Fruit fly (Drosophila melanogaster) whole organism, prepupa: Measurements from ENCODE around the gene eater.
A peak's percentile ranks its signal among the peaks of the same experiment; 100 is the strongest.

Experiments used
- CG10631 ChIP-seq: fragments of 200-800 bp; sonication (Bioruptor generic); optimal IDR thresholded peaks from 2 replicates; lab custom pipeline; 2016; ENCODE audit warnings: missing biosample characterization, missing genetic modification characterization
- CG10669 ChIP-seq: fragments of 200-800 bp; sonication (Bioruptor generic); optimal IDR thresholded peaks from 3 replicates; lab custom pipeline; 2018; ENCODE audit warnings: missing biosample characterization, mild to moderate bottlenecking, missing genetic modification characterization, moderate library complexity
- CG11902 ChIP-seq: fragments of 200-800 bp; sonication (Bioruptor generic); optimal IDR thresholded peaks from 3 replicates; lab custom pipeline; 2016; ENCODE audit warnings: missing biosample characterization, missing genetic modification characterization
- CG15336 ChIP-seq: fragments of 200-800 bp; sonication (Bioruptor generic); IDR thresholded peaks from 2 replicates; pipeline ENCODE4 v1.3.6; 2022; ENCODE audit warnings: missing biosample characterization, missing genetic modification characterization
- CG1621 ChIP-seq: fragments of 200-800 bp; sonication (Bioruptor generic); optimal IDR thresholded peaks from 3 replicates; lab custom pipeline; 2018; ENCODE audit warnings: missing biosample characterization, mild to moderate bottlenecking, missing genetic modification characterization
- CG16779 ChIP-seq: fragments of 200-800 bp; sonication (Bioruptor generic); optimal IDR thresholded peaks from 3 replicates; lab custom pipeline; 2017; ENCODE audit warnings: missing biosample characterization, mild to moderate bottlenecking, missing genetic modification characterization
- CG3032 ChIP-seq: fragments of 200-800 bp; optimal IDR thresholded peaks from 2 replicates; lab custom pipeline; 2019; ENCODE audit warnings: missing biosample characterization, mild to moderate bottlenecking, missing genetic modification characterization, moderate library complexity
- CG31627 ChIP-seq: fragments of 200-800 bp; sonication (Bioruptor generic); optimal IDR thresholded peaks from 3 replicates; lab custom pipeline; 2016; ENCODE audit warnings: missing biosample characterization, missing genetic modification characterization
- CG32006 ChIP-seq: fragments of 200-800 bp; sonication (Bioruptor generic); optimal IDR thresholded peaks from 3 replicates; lab custom pipeline; 2017; ENCODE audit warnings: missing biosample characterization, mild to moderate bottlenecking, missing genetic modification characterization
- CG4318 ChIP-seq: fragments of 200-800 bp; sonication (Bioruptor generic); optimal IDR thresholded peaks from 3 replicates; lab custom pipeline; 2017; ENCODE audit warnings: missing biosample characterization, mild to moderate bottlenecking, missing genetic modification characterization
- CG6163 ChIP-seq: fragments of 200-800 bp; sonication (Bioruptor generic); IDR thresholded peaks from 3 replicates; pipeline ENCODE4 v1.3.6; 2022; ENCODE audit warnings: missing biosample characterization, missing genetic modification characterization
- CG6276 ChIP-seq: fragments of 200-800 bp; sonication (Bioruptor generic); optimal IDR thresholded peaks from 2 replicates; lab custom pipeline; 2017; ENCODE audit warnings: missing biosample characterization, mild to moderate bottlenecking, missing genetic modification characterization
- CG6792 ChIP-seq: fragments of 200-800 bp; sonication (Bioruptor generic); optimal IDR thresholded peaks from 3 replicates; lab custom pipeline; 2016; ENCODE audit warnings: missing biosample characterization, missing genetic modification characterization
- CG6808 ChIP-seq: fragments of 200-800 bp; sonication (Bioruptor generic); optimal IDR thresholded peaks from 3 replicates; lab custom pipeline; 2017; ENCODE audit warnings: missing biosample characterization, missing genetic modification characterization, mild to moderate bottlenecking, moderate library complexity, missing genetic modification reagents
- CG7368 ChIP-seq: fragments of 200-800 bp; sonication (Bioruptor generic); optimal IDR thresholded peaks from 3 replicates; lab custom pipeline; 2016; ENCODE audit warnings: missing biosample characterization, missing genetic modification characterization
- CG8119 ChIP-seq: fragments of 200-800 bp; sonication (Bioruptor generic); IDR thresholded peaks from 3 replicates; pipeline ENCODE4 v1.3.6; 2022; ENCODE audit warnings: missing biosample characterization, missing genetic modification characterization
- Eip93F ChIP-seq: fragments of 200-800 bp; sonication (Bioruptor generic); optimal IDR thresholded peaks from 2 replicates; lab custom pipeline; 2016; ENCODE audit warnings: missing biosample characterization, mild to moderate bottlenecking, missing genetic modification characterization
- Ets21C ChIP-seq: fragments of 200-800 bp; sonication (Bioruptor generic); optimal IDR thresholded peaks from 3 replicates; lab custom pipeline; 2016; ENCODE audit warnings: missing biosample characterization, missing genetic modification characterization
- Gug ChIP-seq: fragments of 200-800 bp; sonication (Bioruptor generic); IDR thresholded peaks from 2 replicates; pipeline ENCODE4 v1.3.6; 2022; ENCODE audit warnings: missing biosample characterization, missing genetic modification characterization
- Hr38 ChIP-seq: sonication (Bioruptor generic); optimal IDR thresholded peaks from 2 replicates; lab custom pipeline; 2016; ENCODE audit warnings: missing biosample characterization, missing genetic modification characterization
- Hr4 ChIP-seq: fragments of 200-800 bp; sonication (Bioruptor generic); optimal IDR thresholded peaks from 3 replicates; lab custom pipeline; 2016; ENCODE audit warnings: missing biosample characterization, missing genetic modification characterization
- Met ChIP-seq: fragments of 200-800 bp; sonication (Bioruptor generic); optimal IDR thresholded peaks from 3 replicates; lab custom pipeline; 2016; ENCODE audit warnings: missing biosample characterization, missing genetic modification characterization
- OdsH ChIP-seq: fragments of 200-800 bp; sonication (Bioruptor generic); optimal IDR thresholded peaks from 3 replicates; lab custom pipeline; 2016; ENCODE audit warnings: missing biosample characterization, missing genetic modification characterization
- Sox102F ChIP-seq: fragments of 200-800 bp; sonication (Bioruptor generic); optimal IDR thresholded peaks from 2 replicates; lab custom pipeline; 2016; ENCODE audit warnings: missing biosample characterization, mild to moderate bottlenecking, missing genetic modification characterization
- achi ChIP-seq: fragments of 200-800 bp; sonication (Bioruptor generic); optimal IDR thresholded peaks from 3 replicates; lab custom pipeline; 2016; ENCODE audit warnings: missing biosample characterization, missing genetic modification characterization
- cyc ChIP-seq: fragments of 200-800 bp; sonication (Bioruptor generic); optimal IDR thresholded peaks from 3 replicates; lab custom pipeline; 2016; ENCODE audit warnings: missing biosample characterization, missing genetic modification characterization
- dac ChIP-seq: fragments of 200-800 bp; sonication (Bioruptor generic); optimal IDR thresholded peaks from 2 replicates; lab custom pipeline; 2017; ENCODE audit warnings: missing biosample characterization, mild to moderate bottlenecking, missing genetic modification characterization
- eg ChIP-seq: fragments of 200-800 bp; sonication (Bioruptor generic); IDR thresholded peaks from 3 replicates; pipeline ENCODE4 v1.3.6; 2022; ENCODE audit warnings: missing biosample characterization, missing genetic modification characterization
- fd85E ChIP-seq: fragments of 200-800 bp; sonication (Bioruptor generic); optimal IDR thresholded peaks from 3 replicates; lab custom pipeline; 2016; ENCODE audit warnings: missing biosample characterization, missing genetic modification characterization
- lz ChIP-seq: fragments of 200-800 bp; sonication (Bioruptor generic); optimal IDR thresholded peaks from 3 replicates; lab custom pipeline; 2016; ENCODE audit warnings: missing biosample characterization, missing genetic modification characterization
- net ChIP-seq: fragments of 200-800 bp; sonication (Bioruptor generic); optimal IDR thresholded peaks from 3 replicates; lab custom pipeline; 2016; ENCODE audit warnings: missing biosample characterization, missing genetic modification characterization
- pdm3 ChIP-seq: fragments of 200-800 bp; sonication (Bioruptor generic); optimal IDR thresholded peaks from 3 replicates; lab custom pipeline; 2016; ENCODE audit warnings: missing biosample characterization, missing genetic modification characterization
- salr ChIP-seq, 2 experiments: fragments of 200-800 bp; sonication (Bioruptor generic); optimal IDR thresholded peaks; 3 replicates each; lab custom pipeline; 2016 to 2018; ENCODE audit warnings: missing biosample characterization in 2 of 2, missing genetic modification characterization in 2 of 2, mild to moderate bottlenecking in 1 of 2
- spab ChIP-seq: fragments of 200-800 bp; sonication (Bioruptor generic); optimal IDR thresholded peaks from 2 replicates; lab custom pipeline; 2017; ENCODE audit warnings: missing biosample characterization, mild to moderate bottlenecking, missing genetic modification characterization, missing genetic modification reagents
- ss ChIP-seq, 2 experiments: fragments of 200-800 bp; sonication (Bioruptor generic); optimal IDR thresholded peaks; 2 replicates in 1 of 2; 3 replicates in 1 of 2; lab custom pipeline; 2017 to 2018; ENCODE audit warnings: mild to moderate bottlenecking in 2 of 2, missing biosample characterization in 2 of 2, missing genetic modification characterization in 2 of 2, moderate library complexity in 1 of 2
- svp ChIP-seq: fragments of 200-800 bp; sonication (Bioruptor generic); peaks from one replicate; lab custom pipeline; 2016; ENCODE audit warnings: missing biosample characterization, missing genetic modification characterization
- topi ChIP-seq: fragments of 200-800 bp; sonication (Bioruptor generic); optimal IDR thresholded peaks from 3 replicates; lab custom pipeline; 2016; ENCODE audit warnings: missing biosample characterization, missing genetic modification characterization
- vri ChIP-seq: fragments of 200-800 bp; sonication (Bioruptor generic); optimal IDR thresholded peaks from 3 replicates; lab custom pipeline; 2016; ENCODE audit warnings: missing biosample characterization, mild to moderate bottlenecking, missing genetic modification characterization

The eater gene

DNA sequence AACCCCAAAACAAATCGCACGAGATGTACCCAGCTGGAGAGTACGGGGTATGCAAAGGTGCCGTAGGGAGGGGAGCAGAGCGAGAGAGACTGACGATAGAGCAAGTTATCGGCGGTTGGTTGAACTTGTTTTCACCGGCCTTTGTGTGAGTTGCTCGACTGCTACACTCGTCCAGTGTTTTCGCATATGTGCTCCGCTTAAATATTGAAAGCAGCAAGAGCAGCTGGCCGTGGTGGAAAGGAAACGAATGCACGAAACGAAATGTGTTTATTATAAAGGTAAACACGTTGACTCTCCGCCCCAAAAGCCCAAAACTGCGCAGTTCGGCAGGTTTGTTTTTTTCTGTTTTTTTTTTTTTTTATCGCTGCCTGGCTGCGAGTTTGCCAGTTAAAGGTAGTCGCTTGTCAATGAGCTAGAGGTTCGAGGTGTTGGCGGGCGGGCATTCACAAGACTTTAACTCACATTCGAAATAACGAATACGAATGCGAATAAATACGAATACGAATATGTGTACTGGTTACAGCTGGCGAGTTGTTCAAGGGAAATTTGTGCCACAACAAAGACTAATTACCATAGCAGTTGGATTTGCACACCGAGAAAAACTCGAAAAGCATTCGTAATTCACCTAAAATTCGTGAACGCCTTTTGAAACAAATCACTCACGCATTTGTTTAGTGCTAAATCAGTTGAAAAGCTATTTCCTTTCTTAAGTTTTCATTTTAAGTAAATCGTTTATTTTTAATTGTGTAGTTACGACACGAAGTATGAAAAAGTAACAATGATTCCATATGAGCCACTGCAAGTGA is 30.3 kb upstream of the eater start (continued):
- TF ChIP-seq pdm3 (GFP tag; lab: Kevin White, UChicago) = peak; percentile 81
- peak; percentile 70 for TF ChIP-seq CG6792 (GFP tag; lab: Kevin White, UChicago)
- no peak for TF ChIP-seq dac
- peak; percentile 24 for TF ChIP-seq spab
- TF ChIP-seq Hr38 (GFP tag; lab: Kevin White, UChicago) = no peak
- peak; percentile 80 for TF ChIP-seq OdsH (GFP tag; lab: Kevin White, UChicago)
- peak; percentile 60 for TF ChIP-seq CG10669 (GFP tag; lab: Kevin White, UChicago)
- TF ChIP-seq CG16779 = peak; percentile 13
- TF ChIP-seq topi (GFP tag; lab: Kevin White, UChicago) = peak; percentile 89
- TF ChIP-seq Sox102F (GFP tag; lab: Kevin White, UChicago) = peak; percentile 56
- peak; percentile 51 for TF ChIP-seq fd85E (GFP tag; lab: Kevin White, UChicago)
- peak; percentile 73 for TF ChIP-seq cyc (GFP tag; lab: Kevin White, UChicago)
- peak; percentile 14 for TF ChIP-seq CG6808 (GFP tag; lab: Kevin White, UChicago)
- TF ChIP-seq Ets21C (GFP tag; lab: Kevin White, UChicago) = peak; percentile 66
- TF ChIP-seq Hr4 (GFP tag; lab: Kevin White, UChicago) = peak; percentile 84
- TF ChIP-seq Gug (GFP tag; lab: Robert Waterston, UW) = peak; percentile 67
- TF ChIP-seq CG4318 = peak; percentile 49
- TF ChIP-seq CG15336 (GFP tag; lab: Robert Waterston, UW) = peak; percentile 81
- peak; percentile 78 for TF ChIP-seq CG31627
- peak; percentile 91 for TF ChIP-seq svp (GFP tag; lab: Kevin White, UChicago)
- TF ChIP-seq lz (GFP tag; lab: Kevin White, UChicago) = peak; percentile 72
- TF ChIP-seq Eip93F (GFP tag; lab: Kevin White, UChicago) = peak; percentile 9

DNA sequence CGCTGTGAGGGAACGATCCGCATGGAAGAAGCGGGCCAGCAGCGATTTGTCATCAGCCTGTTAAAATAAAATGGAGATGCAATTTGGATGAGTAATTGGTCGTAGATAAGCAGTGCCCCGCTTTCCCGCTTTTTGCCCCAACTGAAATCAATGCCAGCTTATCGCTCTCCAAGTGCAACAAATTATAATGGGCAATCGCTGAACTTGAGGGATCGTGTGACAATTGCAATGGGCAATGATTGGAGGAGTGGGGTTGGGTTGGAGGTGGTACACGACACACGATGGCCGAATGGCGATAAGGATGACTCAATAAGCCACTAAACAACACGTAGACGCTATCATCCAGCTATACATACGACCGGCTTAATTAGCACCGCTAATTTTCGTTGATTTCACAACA is 29.2 kb upstream of the eater start:
- TF ChIP-seq Eip93F (GFP tag; lab: Kevin White, UChicago) = peak; percentile 51
- no peak for TF ChIP-seq CG7368 (GFP tag; lab: Kevin White, UChicago)
- TF ChIP-seq CG6163 = 0 out of 3 replicates have a peak, but pooled peaks have one; percentile 12
- TF ChIP-seq svp (GFP tag; lab: Kevin White, UChicago) = peak; percentile 99
- TF ChIP-seq CG11902 (GFP tag; lab: Kevin White, UChicago) = no peak
- TF ChIP-seq CG6276 (GFP tag; lab: Kevin White, UChicago) = no peak
- TF ChIP-seq Met (GFP tag; lab: Kevin White, UChicago) = no peak
- TF ChIP-seq vri = peak; percentile 61

DNA sequence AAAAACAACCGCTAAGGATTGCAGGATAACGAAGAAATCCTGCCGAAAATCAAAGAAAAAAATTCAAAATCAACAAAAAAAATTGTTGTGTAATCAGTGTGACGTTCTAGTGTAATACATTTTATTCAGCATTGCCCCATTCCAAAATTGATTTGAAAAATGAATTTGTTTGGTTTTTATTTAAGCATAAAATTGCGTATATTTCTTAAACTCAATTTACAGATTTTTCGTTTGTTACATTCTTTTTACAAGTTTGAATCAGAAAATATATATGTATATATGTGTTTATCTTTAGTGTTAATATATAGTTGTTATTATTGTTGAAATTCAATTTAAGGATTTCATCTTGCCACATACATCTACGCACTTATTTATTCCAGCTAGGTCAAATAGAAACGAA is 25.1 kb upstream of the eater start, which contains the start of gene CG6059:
Gene CG6059 (minus strand): TSS at position 101 of the 400 bp plus-strand sequence.
- TF ChIP-seq dac = no peak
- TF ChIP-seq fd85E (GFP tag; lab: Kevin White, UChicago) = no peak
- TF ChIP-seq salr (GFP tag; optimal IDR thresholded peaks at IDR 0.05; lab: Kevin White, UChicago) = no peak
- no peak for TF ChIP-seq CG32006 (GFP tag; lab: Kevin White, UChicago)
- no peak for TF ChIP-seq spab
- no peak for TF ChIP-seq CG3032 (tag; lab: Kevin White, UChicago)
- no peak for TF ChIP-seq CG1621 (tag; lab: Kevin White, UChicago)
- no peak for TF ChIP-seq CG10631 (GFP tag; lab: Kevin White, UChicago)
- TF ChIP-seq CG6808 (GFP tag; lab: Kevin White, UChicago) = no peak
- TF ChIP-seq achi (GFP tag; lab: Kevin White, UChicago) = no peak
- TF ChIP-seq OdsH (GFP tag; lab: Kevin White, UChicago) = no peak
- no peak for TF ChIP-seq CG8119
- TF ChIP-seq net (GFP tag; lab: Kevin White, UChicago) = no peak
- no peak for TF ChIP-seq eg
- no peak for TF ChIP-seq ss (GFP tag; optimal IDR thresholded peaks at IDR 0.05; lab: Kevin White, UChicago)
- no peak for TF ChIP-seq Sox102F (GFP tag; lab: Kevin White, UChicago)
- TF ChIP-seq, all 60 proteins: peak for 0
